Fruit fly (Drosophila melanogaster) whole organism, embryonic: ENCODE results near the gene EMC5.

Experiments used
- CG10366 ChIP-seq: fragments of 200-800 bp; sonication (Bioruptor generic); IDR thresholded peaks from 2 replicates; pipeline ENCODE4 v1.3.6; 2022; ENCODE audit warnings: missing biosample characterization, missing genetic modification characterization
- CG11085 ChIP-seq: fragments of 200-800 bp; sonication (Bioruptor generic); IDR thresholded peaks from 2 replicates; pipeline ENCODE4 v1.3.6; 2022; ENCODE audit warnings: missing biosample characterization, missing genetic modification characterization
- CG12769 ChIP-seq: fragments of 200-800 bp; sonication (Bioruptor generic); optimal IDR thresholded peaks from 2 replicates; lab custom pipeline; 2019; ENCODE audit warnings: missing biosample characterization, mild to moderate bottlenecking, missing genetic modification characterization, moderate library complexity
- CG14441 ChIP-seq: fragments of 200-800 bp; sonication (Bioruptor generic); IDR thresholded peaks from 2 replicates; pipeline ENCODE4 v1.3.6; 2022; ENCODE audit warnings: missing biosample characterization, missing genetic modification characterization
- CG14710 ChIP-seq: fragments of 200-800 bp; sonication (Bioruptor generic); optimal IDR thresholded peaks from 3 replicates; lab custom pipeline; 2019; ENCODE audit warnings: missing biosample characterization, mild to moderate bottlenecking, missing genetic modification characterization, moderate library complexity
- CG15479 ChIP-seq: fragments of 200-800 bp; sonication (Bioruptor generic); optimal IDR thresholded peaks from 3 replicates; lab custom pipeline; 2019; ENCODE audit warnings: missing biosample characterization, mild to moderate bottlenecking, missing genetic modification characterization, moderate library complexity
- CG17385 ChIP-seq: fragments of 200-800 bp; sonication (Bioruptor generic); optimal IDR thresholded peaks from 3 replicates; lab custom pipeline; 2018; ENCODE audit warnings: missing biosample characterization, mild to moderate bottlenecking, missing genetic modification characterization
- CG17829 ChIP-seq: fragments of 200-800 bp; optimal IDR thresholded peaks from 2 replicates; lab custom pipeline; 2019; ENCODE audit warnings: missing biosample characterization, mild to moderate bottlenecking, missing genetic modification characterization, moderate library complexity
- CG1792 ChIP-seq: fragments of 200-800 bp; sonication (Bioruptor generic); optimal IDR thresholded peaks from 2 replicates; lab custom pipeline; 2016; ENCODE audit warnings: missing biosample characterization, missing genetic modification characterization
- CG31388 ChIP-seq: fragments of 200-800 bp; sonication (Bioruptor generic); optimal IDR thresholded peaks from 2 replicates; lab custom pipeline; 2016; ENCODE audit warnings: missing biosample characterization, missing genetic modification characterization
- CG33213 ChIP-seq: fragments of 200-800 bp; sonication (Bioruptor generic); optimal IDR thresholded peaks from 3 replicates; lab custom pipeline; 2016; ENCODE audit warnings: missing biosample characterization, missing genetic modification characterization
- CG4360 ChIP-seq: fragments of 200-800 bp; sonication (Bioruptor generic); IDR thresholded peaks from 2 replicates; pipeline ENCODE4 v1.3.6; 2022; ENCODE audit warnings: missing biosample characterization, missing genetic modification characterization
- CG4424 ChIP-seq: fragments of 200-800 bp; sonication (Bioruptor generic); optimal IDR thresholded peaks from 3 replicates; lab custom pipeline; 2016; ENCODE audit warnings: missing biosample characterization, missing genetic modification characterization
- CG5180 ChIP-seq: fragments of 200-800 bp; sonication (Bioruptor generic); optimal IDR thresholded peaks from 3 replicates; lab custom pipeline; 2017; ENCODE audit warnings: missing biosample characterization, missing genetic modification characterization, mild to moderate bottlenecking, moderate library complexity, missing genetic modification reagents
- CG7372 ChIP-seq: fragments of 200-800 bp; sonication (Bioruptor generic); IDR thresholded peaks from 2 replicates; pipeline ENCODE4 v1.3.6; 2022; ENCODE audit warnings: missing biosample characterization, missing genetic modification characterization
- CG8290 ChIP-seq, 3 experiments: fragments of 200-800 bp; sonication (Bioruptor generic); optimal IDR thresholded peaks; 2 replicates each; lab custom pipeline; 2016 to 2019; ENCODE audit warnings: missing biosample characterization in 3 of 3, missing genetic modification characterization in 3 of 3, mild to moderate bottlenecking in 2 of 3, moderate library complexity in 1 of 3
- CG8388 ChIP-seq: fragments of 200-800 bp; sonication (Bioruptor generic); optimal IDR thresholded peaks from 2 replicates; lab custom pipeline; 2019; ENCODE audit warnings: missing biosample characterization, mild to moderate bottlenecking, missing genetic modification characterization, moderate library complexity
- Drgx ChIP-seq: fragments of 200-800 bp; sonication (Bioruptor generic); IDR thresholded peaks from 2 replicates; pipeline ENCODE4 v1.3.6; 2022; ENCODE audit warnings: missing biosample characterization, missing genetic modification characterization
- Fer2 ChIP-seq: fragments of 200-800 bp; sonication (Bioruptor generic); optimal IDR thresholded peaks from 2 replicates; lab custom pipeline; 2018; ENCODE audit warnings: missing biosample characterization, mild to moderate bottlenecking, missing genetic modification characterization, moderate library complexity
- HLH3B ChIP-seq: fragments of 200-800 bp; sonication (Bioruptor generic); IDR thresholded peaks from 2 replicates; pipeline ENCODE4 v1.3.6; 2022; ENCODE audit warnings: missing biosample characterization, missing genetic modification characterization
- MBD-R2 ChIP-seq: fragments of 200-800 bp; sonication (Bioruptor generic); IDR thresholded peaks from 2 replicates; pipeline ENCODE4 v1.3.6; 2022; ENCODE audit warnings: missing biosample characterization, missing genetic modification characterization
- MESR4 ChIP-seq: fragments of 200-800 bp; sonication (Bioruptor generic); optimal IDR thresholded peaks from 2 replicates; lab custom pipeline; 2018; ENCODE audit warnings: missing biosample characterization, mild to moderate bottlenecking, missing genetic modification characterization, moderate library complexity
- Rfx ChIP-seq: fragments of 200-800 bp; sonication (Bioruptor generic); IDR thresholded peaks from 2 replicates; pipeline ENCODE4 v1.3.6; 2022; ENCODE audit warnings: missing biosample characterization, missing genetic modification characterization
- Sox102F ChIP-seq: fragments of 200-800 bp; sonication (Bioruptor generic); optimal IDR thresholded peaks from 2 replicates; lab custom pipeline; 2018; ENCODE audit warnings: missing biosample characterization, mild to moderate bottlenecking, missing genetic modification characterization, moderate library complexity
- Trl ChIP-seq, 3 experiments: fragments of >200 bp in 2 of 3; fragments of 200-800 bp in 1 of 3; sonication (Bioruptor generic) in 1 of 3; optimal IDR thresholded peaks; 2 replicates in 1 of 3; 3 replicates in 2 of 3; lab custom pipeline; 2016 to 2017; ENCODE audit warnings: missing biosample characterization in 1 of 3, missing genetic modification characterization in 1 of 3
- Xbp1 ChIP-seq: fragments of 200-800 bp; sonication (Bioruptor generic); optimal IDR thresholded peaks from 3 replicates; lab custom pipeline; 2016; ENCODE audit warnings: missing biosample characterization, mild to moderate bottlenecking, missing genetic modification characterization
- abd-A ChIP-seq: fragments of 200-800 bp; sonication (Bioruptor generic); optimal IDR thresholded peaks from 3 replicates; lab custom pipeline; 2019; ENCODE audit warnings: missing biosample characterization, mild to moderate bottlenecking, missing genetic modification characterization, moderate library complexity
- cas ChIP-seq: fragments of 200-800 bp; sonication (Bioruptor generic); IDR thresholded peaks from 2 replicates; pipeline ENCODE4 v1.3.6; 2022; ENCODE audit warnings: missing biosample characterization, missing genetic modification characterization
- crc ChIP-seq: fragments of 200-800 bp; sonication (Bioruptor generic); optimal IDR thresholded peaks from 2 replicates; lab custom pipeline; 2016; ENCODE audit warnings: missing biosample characterization, missing genetic modification characterization
- crol ChIP-seq: fragments of 200-800 bp; sonication (Bioruptor generic); IDR thresholded peaks from 2 replicates; pipeline ENCODE4 v1.3.6; 2022; ENCODE audit warnings: missing biosample characterization, missing genetic modification characterization
- danr ChIP-seq: fragments of 200-800 bp; sonication (Bioruptor generic); IDR thresholded peaks from 2 replicates; pipeline ENCODE4 v1.3.6; 2022; ENCODE audit warnings: missing biosample characterization, missing genetic modification characterization
- dati ChIP-seq: fragments of 200-800 bp; sonication (Bioruptor generic); IDR thresholded peaks from 2 replicates; pipeline ENCODE4 v1.3.6; 2022; ENCODE audit warnings: missing biosample characterization, missing genetic modification characterization
- emc ChIP-seq: fragments of 200-800 bp; sonication (Bioruptor generic); optimal IDR thresholded peaks from 2 replicates; lab custom pipeline; 2016; ENCODE audit warnings: missing biosample characterization, missing genetic modification characterization
- gem ChIP-seq: fragments of 200-800 bp; sonication (Bioruptor generic); optimal IDR thresholded peaks from 2 replicates; lab custom pipeline; 2019; ENCODE audit warnings: missing biosample characterization, mild to moderate bottlenecking, missing genetic modification characterization, moderate library complexity
- gsb-n ChIP-seq: fragments of 200-800 bp; sonication (Bioruptor generic); optimal IDR thresholded peaks from 3 replicates; lab custom pipeline; 2018; ENCODE audit warnings: missing biosample characterization, mild to moderate bottlenecking, missing genetic modification characterization
- hbn ChIP-seq: fragments of 200-800 bp; sonication (Bioruptor generic); IDR thresholded peaks from 2 replicates; pipeline ENCODE4 v1.3.6; 2022; ENCODE audit warnings: missing biosample characterization, missing genetic modification characterization; ENCODE audit not compliant: partially characterized antibody
- kni ChIP-seq: fragments of 200-800 bp; sonication (Bioruptor generic); optimal IDR thresholded peaks from 3 replicates; lab custom pipeline; 2017; ENCODE audit warnings: mild to moderate bottlenecking, missing biosample characterization, missing genetic modification reagents, missing genetic modification characterization
- nerfin-2 ChIP-seq: fragments of 200-800 bp; sonication (Bioruptor generic); IDR thresholded peaks from 2 replicates; pipeline ENCODE4 v1.3.6; 2022; ENCODE audit warnings: missing biosample characterization, missing genetic modification characterization; ENCODE audit not compliant: partially characterized antibody
- nom ChIP-seq: fragments of 200-800 bp; sonication (Bioruptor generic); optimal IDR thresholded peaks from 2 replicates; lab custom pipeline; 2017; ENCODE audit warnings: missing biosample characterization, missing genetic modification characterization, mild to moderate bottlenecking, moderate library complexity, missing genetic modification reagents
- pho ChIP-seq: fragments of 200-800 bp; sonication (Bioruptor generic); optimal IDR thresholded peaks from 2 replicates; lab custom pipeline; 2016; ENCODE audit warnings: missing biosample characterization, missing genetic modification characterization
- shn ChIP-seq: fragments of 200-800 bp; sonication (Bioruptor generic); optimal IDR thresholded peaks from 3 replicates; lab custom pipeline; 2016; ENCODE audit warnings: missing biosample characterization, missing genetic modification characterization
- sob ChIP-seq: fragments of 200-800 bp; sonication (Bioruptor generic); IDR thresholded peaks from 2 replicates; pipeline ENCODE4 v1.3.6; 2022; ENCODE audit warnings: missing biosample characterization, missing genetic modification characterization
- stc ChIP-seq: fragments of 200-800 bp; sonication (Bioruptor generic); IDR thresholded peaks from 2 replicates; pipeline ENCODE4 v1.3.6; 2022; ENCODE audit warnings: missing biosample characterization, missing genetic modification characterization
- tio ChIP-seq: fragments of 200-800 bp; sonication (Bioruptor generic); optimal IDR thresholded peaks from 2 replicates; lab custom pipeline; 2017; ENCODE audit warnings: missing biosample characterization, missing genetic modification characterization, inconsistent platforms
- trem ChIP-seq: fragments of 200-800 bp; optimal IDR thresholded peaks from 3 replicates; lab custom pipeline; 2019; ENCODE audit warnings: missing biosample characterization, mild to moderate bottlenecking, missing genetic modification characterization, moderate library complexity
- unc-4 ChIP-seq: fragments of 200-800 bp; sonication (Bioruptor generic); IDR thresholded peaks from 2 replicates; pipeline ENCODE4 v1.3.6; 2022; ENCODE audit warnings: missing biosample characterization, missing genetic modification characterization; ENCODE audit not compliant: partially characterized antibody
- vvl ChIP-seq: fragments of 200-800 bp; sonication (Bioruptor generic); IDR thresholded peaks from 2 replicates; pipeline ENCODE4 v1.3.6; 2022; ENCODE audit warnings: missing biosample characterization, missing genetic modification characterization
- wor ChIP-seq: fragments of 200-800 bp; sonication (Bioruptor generic); IDR thresholded peaks from 2 replicates; pipeline ENCODE4 v1.3.6; 2022; ENCODE audit warnings: missing biosample characterization, missing genetic modification characterization

The EMC5 gene

DNA sequence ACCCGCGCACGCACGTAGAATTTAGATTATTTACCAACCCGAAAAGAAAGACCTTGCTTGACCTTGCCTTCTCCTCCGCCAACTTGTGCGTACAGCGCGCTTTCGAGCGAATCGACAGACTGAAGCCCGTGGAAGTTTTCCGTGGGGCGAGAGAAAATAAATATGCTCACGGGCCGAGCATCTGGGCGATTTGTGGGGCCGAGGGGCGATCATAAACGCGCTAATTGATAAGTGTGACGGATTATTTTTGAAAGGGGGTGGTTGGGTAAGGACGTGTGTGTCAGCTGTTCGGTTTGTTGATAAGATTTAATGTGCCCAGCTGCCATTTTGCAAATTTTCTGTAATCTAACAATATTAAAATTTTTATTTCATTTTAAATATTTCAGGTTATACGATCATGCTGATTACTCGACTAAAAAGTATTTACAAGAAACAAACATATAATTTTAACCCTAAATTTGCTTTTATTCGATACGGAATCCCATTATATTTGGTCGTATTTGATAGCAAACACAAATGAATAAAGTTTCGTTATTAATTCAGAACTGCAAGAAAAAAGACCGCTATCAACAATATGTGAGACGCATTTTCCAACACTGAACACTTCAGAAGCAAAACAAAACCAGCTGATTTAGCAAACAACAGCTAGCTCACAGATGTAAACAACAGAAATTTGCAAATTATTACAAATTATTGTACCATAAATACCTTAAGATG, 13.3 kb upstream of the EMC5 start, which contains the start of the genes L2HGDH and CG10431 (continued):
- TF ChIP-seq cas (GFP tag; lab: Robert Waterston, UW): 0 out of 2 replicates have a peak, but pooled peaks have one; percentile 29
- peak; percentile 88 for TF ChIP-seq gsb-n (tag; lab: Kevin White, UChicago)
- no peak for TF ChIP-seq crc
- TF ChIP-seq Fer2 (tag; lab: Kevin White, UChicago): peak; percentile 60
- no peak for TF ChIP-seq CG33213 (GFP tag; lab: Kevin White, UChicago)
- TF ChIP-seq hbn (GFP tag; lab: Robert Waterston, UW): no peak; the same call in 1 of the 2 replicates
- TF ChIP-seq danr (GFP tag; lab: Robert Waterston, UW): 0 out of 2 replicates have a peak, but pooled peaks have one; percentile 20
- TF ChIP-seq nom (GFP tag; lab: Kevin White, UChicago): peak; percentile 30
- TF ChIP-seq CG17385 (GFP tag; lab: Kevin White, UChicago): peak; percentile 58
- peak; percentile 83 for TF ChIP-seq CG14710 (tag; lab: Kevin White, UChicago)
- TF ChIP-seq CG15479 (GFP tag; lab: Kevin White, UChicago): no peak
- TF ChIP-seq MESR4 (GFP tag; lab: Kevin White, UChicago): peak; percentile 54
- peak; percentile 40; the same call in 1 of the 2 replicates for TF ChIP-seq CG14441 (GFP tag; lab: Robert Waterston, UW)
- no peak for TF ChIP-seq CG31388 (GFP tag; lab: Kevin White, UChicago)
- TF ChIP-seq emc (GFP tag; lab: Kevin White, UChicago): no peak
- TF ChIP-seq CG4360 (GFP tag; lab: Robert Waterston, UW): 0 out of 2 replicates have a peak, but pooled peaks have one; percentile 19
- peak; percentile 77 for TF ChIP-seq CG17829
- peak; percentile 10 for TF ChIP-seq pho (GFP tag; lab: Kevin White, UChicago)
- TF ChIP-seq CG5180 (GFP tag; lab: Kevin White, UChicago): peak; percentile 31
- 0 out of 2 replicates have a peak, but pooled peaks have one; percentile 7 for TF ChIP-seq sob (GFP tag; lab: Robert Waterston, UW)
- no peak for TF ChIP-seq CG11085 (GFP tag; lab: Robert Waterston, UW)
- peak; percentile 72 for TF ChIP-seq CG12769 (tag; lab: Kevin White, UChicago)
- TF ChIP-seq wor (GFP tag; lab: Robert Waterston, UW): no peak
- TF ChIP-seq nerfin-2 (GFP tag; lab: Robert Waterston, UW): no peak
- peak; percentile 55 for TF ChIP-seq Sox102F (GFP tag; lab: Kevin White, UChicago)
- peak; percentile 43 for TF ChIP-seq CG8388
- TF ChIP-seq tio (GFP tag; lab: Kevin White, UChicago): peak; percentile 40
- TF ChIP-seq unc-4: 0 out of 2 replicates have a peak, but pooled peaks have one; percentile 17
- TF ChIP-seq stc: peak; percentile 30; the same call in 1 of the 2 replicates
- TF ChIP-seq kni: no peak
- peak; percentile 5 for TF ChIP-seq CG1792 (GFP tag; lab: Kevin White, UChicago)
- TF ChIP-seq Drgx: 0 out of 2 replicates have a peak, but pooled peaks have one; percentile 11
- TF ChIP-seq Xbp1 (GFP tag; lab: Kevin White, UChicago): peak; percentile 68
- TF ChIP-seq CG7372 (GFP tag; lab: Robert Waterston, UW): no peak
- no peak for TF ChIP-seq shn
- TF ChIP-seq Trl (optimal IDR thresholded peaks at IDR 0.05; lab: Kevin White, UChicago): peak in 1 of 2 experiments; percentile 48
- peak; percentile 48 for TF ChIP-seq Trl (GFP tag; optimal IDR thresholded peaks at IDR 0.05; lab: Kevin White, UChicago)
- peak; percentile 99 for TF ChIP-seq crol (GFP tag; lab: Robert Waterston, UW)
- TF ChIP-seq HLH3B (GFP tag; lab: Robert Waterston, UW): no peak
- TF ChIP-seq gem (tag; lab: Kevin White, UChicago): peak; percentile 79
- peak; percentile 76 for TF ChIP-seq CG4424
- TF ChIP-seq Rfx (GFP tag; lab: Robert Waterston, UW): peak; percentile 51
- peak; percentile 63 for TF ChIP-seq MBD-R2 (GFP tag; lab: Robert Waterston, UW)
- TF ChIP-seq CG10366: no peak
- TF ChIP-seq dati: no peak
- TF ChIP-seq trem: peak; percentile 80
- peak; percentile 61 for TF ChIP-seq CG8290 (GFP tag; optimal IDR thresholded peaks at IDR 0.05; lab: Kevin White, UChicago)
- TF ChIP-seq CG8290 (tag; optimal IDR thresholded peaks at IDR 0.05; lab: Kevin White, UChicago): peak in 1 of 2 experiments; percentile 77
- TF ChIP-seq abd-A (tag; lab: Kevin White, UChicago): peak; percentile 94
- no peak; the same call in 1 of the 2 replicates for TF ChIP-seq vvl
